Fruit fly (Drosophila melanogaster): Measurements from ENCODE around the gene Raf.

dm6 chrX:2278782-2279304, 16.4 kb upstream of the Raf start:
- TF ChIP-seq pan (optimal IDR thresholded peaks at IDR 0.05) (no peak), h (GFP tag; optimal IDR thresholded peaks at IDR 0.05) (no peak), Hr83 (GFP tag; optimal IDR thresholded peaks at IDR 0.05; ENCODE audit: poor library complexity, severe bottlenecking) (no peak), Hr78 (GFP tag; optimal IDR thresholded peaks at IDR 0.05) (no peak), br (GFP tag; optimal IDR thresholded peaks at IDR 0.05) (no peak)

Data from whole organism, wandering third instar larva.